Worm (Caenorhabditis elegans): ENCODE measurements around the gene C07A9.5.
A peak's percentile ranks its signal among the peaks of the same experiment; 100 is the strongest.

C07A9.5 gene

ce11 chrIII:9711163-9711562 lies 28.5 kb upstream of the C07A9.5 start:
- TF ChIP-seq attf-3 (GFP tag; conservative IDR thresholded peaks at IDR 0.05): no peak
- TF ChIP-seq egl-18 (GFP tag; IDR thresholded peaks at IDR 0.05): no peak
- no peak for TF ChIP-seq die-1 (tag; optimal IDR thresholded peaks at IDR 0.05)
- no peak for TF ChIP-seq T07F8.4 (tag; optimal IDR thresholded peaks at IDR 0.05)
- no peak for TF ChIP-seq ztf-3 (GFP tag; optimal IDR thresholded peaks at IDR 0.05)
- TF ChIP-seq ama-1 (optimal IDR thresholded peaks at IDR 0.05): no peak
- no peak for TF ChIP-seq ama-1 (GFP tag; optimal IDR thresholded peaks at IDR 0.05)
- TF ChIP-seq ztf-26 (tag; optimal IDR thresholded peaks at IDR 0.05): no peak
- no peak for TF ChIP-seq unc-130 (GFP tag; optimal IDR thresholded peaks at IDR 0.05)
- TF ChIP-seq mxl-1 (tag; optimal IDR thresholded peaks at IDR 0.05): no peak
- no peak for TF ChIP-seq nhr-120 (GFP tag; IDR thresholded peaks at IDR 0.05)
- TF ChIP-seq unc-62 (GFP tag; optimal IDR thresholded peaks at IDR 0.05): no peak
- TF ChIP-seq Y53G8AR.9 (GFP tag; conservative IDR thresholded peaks at IDR 0.05): no peak
- no peak for TF ChIP-seq B0336.3 (GFP tag; IDR thresholded peaks at IDR 0.05)
- TF ChIP-seq lsy-27 (tag; optimal IDR thresholded peaks at IDR 0.05; ENCODE audit: borderline replicate concordance, insufficient read depth): no peak
- no peak for TF ChIP-seq bed-2 (GFP tag; IDR thresholded peaks at IDR 0.05)
- TF ChIP-seq ceh-27 (GFP tag; optimal IDR thresholded peaks at IDR 0.05): no peak
- TF ChIP-seq ceh-91 (GFP tag; IDR thresholded peaks at IDR 0.05): no peak
- TF ChIP-seq repo-1 (tag; optimal IDR thresholded peaks at IDR 0.05): no peak
- TF ChIP-seq snpc-1.3 (tag; optimal IDR thresholded peaks at IDR 0.05; ENCODE audit: insufficient read depth): no peak
- no peak for TF ChIP-seq lin-54 (GFP tag; optimal IDR thresholded peaks at IDR 0.05)

DNA sequence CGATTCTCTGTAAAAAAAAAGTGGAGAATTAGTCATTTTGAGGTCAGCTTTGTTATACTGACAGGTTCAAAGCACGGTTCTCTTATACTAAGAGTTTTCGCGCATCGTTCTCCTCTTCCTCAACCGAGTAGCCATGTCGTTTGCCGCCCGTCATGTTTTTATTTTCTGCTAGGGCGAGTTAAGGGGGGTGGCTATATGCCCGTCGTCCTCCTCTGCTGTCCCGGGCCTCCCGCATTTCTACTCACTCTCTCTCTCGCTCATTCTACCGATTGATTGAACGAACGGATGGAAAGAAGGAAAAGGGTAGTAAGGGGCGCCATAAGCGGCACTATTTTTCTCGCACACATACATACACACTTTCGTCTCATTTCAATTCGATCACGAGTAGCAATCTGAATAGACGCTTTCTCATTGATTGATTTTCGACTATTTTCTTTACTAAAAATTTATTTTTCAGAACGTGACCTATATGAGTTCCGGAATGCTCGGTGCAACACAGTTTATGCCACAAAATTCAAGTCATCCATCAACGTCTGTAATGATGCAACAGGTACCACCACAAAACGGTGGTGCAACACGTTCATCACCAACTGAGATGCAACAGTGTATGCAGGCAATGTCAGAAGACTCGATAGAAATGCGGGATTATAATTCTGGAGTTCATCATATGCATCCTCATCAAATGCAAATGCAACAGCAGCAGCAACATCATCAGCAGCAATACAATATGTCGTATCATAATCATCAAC lies 22.7 kb upstream of the C07A9.5 start:
- TF ChIP-seq F49E8.2 (tag; optimal IDR thresholded peaks at IDR 0.05; ENCODE audit: insufficient read depth): no peak
- TF ChIP-seq lin-54 (GFP tag; optimal IDR thresholded peaks at IDR 0.05): no peak
- TF ChIP-seq dpff-1 (tag; optimal IDR thresholded peaks at IDR 0.05): no peak
- TF ChIP-seq dox-1 (GFP tag; IDR thresholded peaks at IDR 0.05): no peak
- TF ChIP-seq lin-35 (GFP tag; optimal IDR thresholded peaks at IDR 0.05): peak in 1 of 3 experiments; percentile 25
- no peak for TF ChIP-seq tbp1 (GFP tag; optimal IDR thresholded peaks at IDR 0.05)
- TF ChIP-seq rpc-1 (optimal IDR thresholded peaks at IDR 0.05): no peak
- TF ChIP-seq rpc-1 (tag; optimal IDR thresholded peaks at IDR 0.05): no peak

- no peak for TF ChIP-seq him-1 (tag; optimal IDR thresholded peaks at IDR 0.05)
- TF ChIP-seq madf-10 (tag; optimal IDR thresholded peaks at IDR 0.05): no peak
- no peak for TF ChIP-seq unc-130 (GFP tag; optimal IDR thresholded peaks at IDR 0.05)
- TF ChIP-seq Y53F4B.3 (GFP tag; IDR thresholded peaks at IDR 0.05): no peak
- TF ChIP-seq ztf-25 (GFP tag; IDR thresholded peaks at IDR 0.05): no peak
- no peak for TF ChIP-seq sdz-38 (tag; optimal IDR thresholded peaks at IDR 0.05)
- no peak for TF ChIP-seq hlh-26 (GFP tag; conservative IDR thresholded peaks at IDR 0.05)
- peak; percentile 40 for TF ChIP-seq atf-7 (tag; optimal IDR thresholded peaks at IDR 0.05)
Observed at ce11 chrIII:9704606-9704938, 21.9 kb upstream of the C07A9.5 start.
